Worm (Caenorhabditis elegans): ENCODE measurements around the gene ahsa-1.

ahsa-1 gene

ce11 chrV:15088613-15089012, 3.4 kb upstream of the ahsa-1 start, which contains the start of gene C01G10.18:
Gene C01G10.18 (minus strand): TSS chrV:15088713.
- TF ChIP-seq nhr-12 (tag; optimal IDR thresholded peaks at IDR 0.05), result no peak
- TF ChIP-seq sptf-1 (tag; optimal IDR thresholded peaks at IDR 0.05), result no peak
- no peak for TF ChIP-seq ham-2 (GFP tag; optimal IDR thresholded peaks at IDR 0.05)
- TF ChIP-seq nhr-2 (tag; optimal IDR thresholded peaks at IDR 0.05), result no peak
- no peak for TF ChIP-seq unc-62 (GFP tag; optimal IDR thresholded peaks at IDR 0.05)
- TF ChIP-seq ceh-83 (GFP tag; optimal IDR thresholded peaks at IDR 0.05), result no peak
- no peak for TF ChIP-seq drap-1 (GFP tag; optimal IDR thresholded peaks at IDR 0.05)
- TF ChIP-seq ceh-39 (tag; optimal IDR thresholded peaks at IDR 0.05), result no peak
- no peak for TF ChIP-seq ztf-11 (tag; optimal IDR thresholded peaks at IDR 0.05)
- no peak for TF ChIP-seq mls-2 (tag; optimal IDR thresholded peaks at IDR 0.05)
- TF ChIP-seq nhr-76 (tag; optimal IDR thresholded peaks at IDR 0.05), result no peak
- TF ChIP-seq zip-8 (tag; optimal IDR thresholded peaks at IDR 0.05), result no peak
- no peak for TF ChIP-seq elt-3 (tag; optimal IDR thresholded peaks at IDR 0.05)
- no peak for TF ChIP-seq mab-5 (tag; optimal IDR thresholded peaks at IDR 0.05)
- no peak for TF ChIP-seq elt-1 (tag; optimal IDR thresholded peaks at IDR 0.05; ENCODE audit: borderline replicate concordance, insufficient read depth)
- TF ChIP-seq tbx-8 (GFP tag; optimal IDR thresholded peaks at IDR 0.05), result no peak
- no peak for TF ChIP-seq bed-3 (GFP tag; optimal IDR thresholded peaks at IDR 0.05)
- no peak for TF ChIP-seq unc-120 (tag; optimal IDR thresholded peaks at IDR 0.05; ENCODE audit: poor library complexity, severe bottlenecking)
- TF ChIP-seq nhr-237 (tag; optimal IDR thresholded peaks at IDR 0.05), result no peak
- TF ChIP-seq M03D4.4 (tag; optimal IDR thresholded peaks at IDR 0.05), result no peak

ce11 chrV:15087207-15087706, 2.1 kb upstream of the ahsa-1 start, which contains the start of the genes C01G10.15 and C01G10.6:
Gene C01G10.15 (minus strand): TSS chrV:15087307.
Gene C01G10.6 (plus strand): TSS chrV:15087656.
- TF ChIP-seq ceh-43 (GFP tag; optimal IDR thresholded peaks at IDR 0.05) (no peak), ceh-83 (GFP tag; optimal IDR thresholded peaks at IDR 0.05) (no peak), blmp-1 (tag; optimal IDR thresholded peaks at IDR 0.05) (no peak), nhr-12 (tag; optimal IDR thresholded peaks at IDR 0.05) (no peak), snpc-4 (tag; optimal IDR thresholded peaks at IDR 0.05) (no peak), ces-1 (GFP tag; optimal IDR thresholded peaks at IDR 0.05) (no peak), bed-3 (GFP tag; optimal IDR thresholded peaks at IDR 0.05) (no peak), mep-1 (tag; optimal IDR thresholded peaks at IDR 0.05) (no peak), unc-62 (GFP tag; optimal IDR thresholded peaks at IDR 0.05) (no peak), hlh-1 (tag; optimal IDR thresholded peaks at IDR 0.05) (no peak), nhr-237 (tag; optimal IDR thresholded peaks at IDR 0.05) (no peak), flh-1 (GFP tag; optimal IDR thresholded peaks at IDR 0.05) (no peak), ztf-11 (tag; optimal IDR thresholded peaks at IDR 0.05) (no peak), zip-8 (tag; optimal IDR thresholded peaks at IDR 0.05) (no peak), mab-5 (tag; optimal IDR thresholded peaks at IDR 0.05) (no peak), lsy-2 (tag; optimal IDR thresholded peaks at IDR 0.05) (no peak), lin-32 (GFP tag; optimal IDR thresholded peaks at IDR 0.05) (no peak), pha-4 (tag; optimal IDR thresholded peaks at IDR 0.05) (no peak), lin-13 (tag; optimal IDR thresholded peaks at IDR 0.05) (no peak)

ce11 chrV:15083659-15084058, 1.5 kb downstream of the ahsa-1 start:
- no peak for TF ChIP-seq nhr-28 (tag; optimal IDR thresholded peaks at IDR 0.05)
- no peak for TF ChIP-seq mab-5 (tag; optimal IDR thresholded peaks at IDR 0.05)
- TF ChIP-seq ceh-83 (GFP tag; optimal IDR thresholded peaks at IDR 0.05), result no peak
- no peak for TF ChIP-seq snpc-4 (tag; optimal IDR thresholded peaks at IDR 0.05)
- TF ChIP-seq pha-4 (tag; optimal IDR thresholded peaks at IDR 0.05), result no peak
- no peak for TF ChIP-seq M03D4.4 (tag; optimal IDR thresholded peaks at IDR 0.05)

DNA sequence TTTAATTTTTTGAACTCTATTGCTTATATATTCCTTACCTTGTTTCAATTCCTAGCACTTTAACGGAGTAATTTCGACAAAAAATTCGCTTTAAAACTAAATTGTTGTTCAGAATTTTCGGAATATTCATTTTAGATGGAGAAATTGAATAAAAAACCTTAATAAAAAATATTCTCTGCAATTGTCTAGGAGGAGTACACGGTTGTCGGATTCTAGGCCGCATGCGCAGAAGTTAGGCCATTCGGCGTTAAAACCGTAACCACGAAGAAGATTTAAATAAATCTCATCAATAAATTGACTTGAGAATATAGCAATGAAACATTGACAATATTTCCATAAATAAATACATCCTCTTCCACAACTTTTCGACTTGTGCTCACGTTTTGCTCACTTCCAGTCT, 2.9 kb downstream of the ahsa-1 start, which contains the start of the genes C01G10.10 and C01G10.9:
C01G10.10 (minus strand) TSS at position 151 of the 400 bp plus-strand sequence.
C01G10.9 (plus strand) TSS at position 240 of the 400 bp plus-strand sequence.
- TF ChIP-seq M03D4.4 (tag; optimal IDR thresholded peaks at IDR 0.05) (no peak), cnd-1 (tag; optimal IDR thresholded peaks at IDR 0.05) (peak; percentile 3), drap-1 (GFP tag; optimal IDR thresholded peaks at IDR 0.05) (peak; percentile 37), nhr-237 (tag; optimal IDR thresholded peaks at IDR 0.05) (no peak), blmp-1 (tag; optimal IDR thresholded peaks at IDR 0.05) (no peak), lsy-2 (tag; optimal IDR thresholded peaks at IDR 0.05) (peak; percentile 41), ces-1 (GFP tag; optimal IDR thresholded peaks at IDR 0.05) (peak; percentile 8), ceh-39 (tag; optimal IDR thresholded peaks at IDR 0.05) (no peak), bed-3 (GFP tag; optimal IDR thresholded peaks at IDR 0.05) (no peak), unc-120 (tag; optimal IDR thresholded peaks at IDR 0.05; ENCODE audit: poor library complexity, severe bottlenecking) (no peak)
